Worm (Caenorhabditis elegans) whole organism, L4 larva: ENCODE data around the gene K08D12.4.
A peak's percentile ranks its signal among the peaks of the same experiment; 100 is the strongest.

Experiments
- F10B5.3 ChIP-seq: sonication (generic microtip); optimal IDR thresholded peaks from 2 replicates; lab custom pipeline; 2016; ENCODE audit warnings: mild to moderate bottlenecking, missing genetic modification characterization, missing compliant biosample characterization
- R02D3.7 ChIP-seq: fragments of 150-350 bp; sonication (generic microtip); optimal IDR thresholded peaks from 3 replicates; lab custom pipeline; 2014; ENCODE audit warnings: missing biosample characterization, missing genetic modification characterization
- T26A8.4 ChIP-seq: fragments of 200-800 bp; sonication (Bioruptor generic); IDR thresholded peaks from 2 replicates; pipeline ENCODE4 v1.3.6; 2022; ENCODE audit warnings: missing genetic modification characterization, missing compliant biosample characterization
- Y105C5A.15 ChIP-seq: fragments of 200-800 bp; sonication (Bioruptor generic); IDR thresholded peaks from 2 replicates; pipeline ENCODE4 v1.3.6; 2022; ENCODE audit warnings: missing genetic modification characterization, missing compliant biosample characterization
- Y48G9A.11 ChIP-seq: fragments of 200-800 bp; sonication (Bioruptor generic); IDR thresholded peaks from 2 replicates; pipeline ENCODE4 v1.3.6; 2022; ENCODE audit warnings: missing genetic modification reagents, missing genetic modification characterization, missing compliant biosample characterization
- Y75B8A.6 ChIP-seq: fragments of 200-800 bp; sonication (Bioruptor generic); IDR thresholded peaks from 2 replicates; pipeline ENCODE4 v1.3.6; 2022; ENCODE audit warnings: missing genetic modification reagents, missing genetic modification characterization, missing compliant biosample characterization
- ZK546.5 ChIP-seq, 2 experiments: sonication (generic microtip); optimal IDR thresholded peaks; 2 replicates each; lab custom pipeline; 2017; ENCODE audit warnings: missing biosample characterization in 2 of 2, missing genetic modification characterization in 2 of 2
- aha-1 ChIP-seq: fragments of 150-350 bp; peaks from one replicate; lab custom pipeline; 2014; ENCODE audit warnings: missing biosample characterization, missing genetic modification characterization
- ama-1 ChIP-seq: fragments of 150-350 bp; optimal IDR thresholded peaks from 2 replicates; lab custom pipeline; 2014; ENCODE audit warnings: inconsistent platforms, mixed read lengths
- arid-1 ChIP-seq: fragments of 200-800 bp; sonication (Bioruptor generic); conservative IDR thresholded peaks from 2 replicates; pipeline ENCODE4 v1.3.6; 2022; ENCODE audit warnings: missing genetic modification reagents, missing genetic modification characterization, missing compliant biosample characterization
- attf-4 ChIP-seq: sonication (generic microtip); optimal IDR thresholded peaks from 3 replicates; lab custom pipeline; 2017; ENCODE audit warnings: missing biosample characterization, missing genetic modification characterization
- ceh-28 ChIP-seq: fragments of 150-350 bp; optimal IDR thresholded peaks from 2 replicates; lab custom pipeline; 2014; ENCODE audit warnings: missing biosample characterization, missing genetic modification reagents, missing genetic modification characterization
- ceh-32 ChIP-seq: sonication (generic microtip); optimal IDR thresholded peaks from 2 replicates; lab custom pipeline; 2016; ENCODE audit warnings: mild to moderate bottlenecking, missing genetic modification characterization, missing compliant biosample characterization; ENCODE audit not compliant: poor library complexity
- ceh-82 ChIP-seq: sonication (generic microtip); optimal IDR thresholded peaks from 2 replicates; lab custom pipeline; 2017; ENCODE audit warnings: missing biosample characterization, missing genetic modification characterization
- cey-2 ChIP-seq: sonication (generic microtip); optimal IDR thresholded peaks from 3 replicates; lab custom pipeline; 2017; ENCODE audit warnings: missing genetic modification characterization, mild to moderate bottlenecking, missing compliant biosample characterization, antibody characterized with exemption, borderline replicate concordance; ENCODE audit not compliant: insufficient read depth
- dmd-8 ChIP-seq: fragments of 200-800 bp; sonication (Bioruptor generic); IDR thresholded peaks from 2 replicates; pipeline ENCODE4 v1.3.6; 2022; ENCODE audit warnings: missing genetic modification characterization, missing compliant biosample characterization
- dve-1 ChIP-seq: sonication (generic microtip); optimal IDR thresholded peaks from 2 replicates; lab custom pipeline; 2017; ENCODE audit warnings: antibody characterized with exemption, mild to moderate bottlenecking, missing genetic modification characterization, missing compliant biosample characterization; ENCODE audit not compliant: insufficient read depth
- fkh-10 ChIP-seq: fragments of 150-350 bp; optimal IDR thresholded peaks from 2 replicates; lab custom pipeline; 2014; ENCODE audit warnings: missing biosample characterization, missing genetic modification reagents, missing genetic modification characterization
- hlh-11 ChIP-seq: fragments of 200-800 bp; sonication (Bioruptor generic); optimal IDR thresholded peaks from 2 replicates; lab custom pipeline; 2018; ENCODE audit warnings: mild to moderate bottlenecking, missing genetic modification characterization, missing compliant biosample characterization
- lin-29 ChIP-seq: fragments of 200-800 bp; sonication (Bioruptor generic); IDR thresholded peaks from 2 replicates; pipeline ENCODE4 v1.3.6; 2022; ENCODE audit warnings: missing genetic modification reagents, missing genetic modification characterization, missing compliant biosample characterization
- lir-3 ChIP-seq: sonication (generic microtip); optimal IDR thresholded peaks from 2 replicates; lab custom pipeline; 2016; ENCODE audit warnings: mild to moderate bottlenecking, missing genetic modification characterization, missing compliant biosample characterization
- mdt-29 ChIP-seq: fragments of 200-800 bp; sonication (Bioruptor generic); IDR thresholded peaks from 2 replicates; pipeline ENCODE4 v1.3.6; 2022; ENCODE audit warnings: missing genetic modification reagents, missing genetic modification characterization, missing compliant biosample characterization
- nhr-10 ChIP-seq: fragments of 150-350 bp; optimal IDR thresholded peaks from 2 replicates; lab custom pipeline; 2014; ENCODE audit warnings: missing biosample characterization, missing genetic modification characterization
- nhr-102 ChIP-seq: sonication (generic microtip); optimal IDR thresholded peaks from 2 replicates; lab custom pipeline; 2016; ENCODE audit warnings: mild to moderate bottlenecking, missing genetic modification characterization, moderate library complexity, missing compliant biosample characterization
- nhr-25 ChIP-seq: sonication (generic microtip); optimal IDR thresholded peaks from 2 replicates; lab custom pipeline; 2017; ENCODE audit warnings: missing genetic modification characterization, mild to moderate bottlenecking, missing compliant biosample characterization, antibody characterized with exemption, moderate library complexity, borderline replicate concordance; ENCODE audit not compliant: insufficient read depth
- nhr-76 ChIP-seq: fragments of 150-350 bp; optimal IDR thresholded peaks from 2 replicates; lab custom pipeline; 2014; ENCODE audit warnings: missing biosample characterization, missing genetic modification characterization
- nhr-77 ChIP-seq: fragments of 150-350 bp; optimal IDR thresholded peaks from 2 replicates; lab custom pipeline; 2014; ENCODE audit warnings: missing biosample characterization, missing genetic modification characterization
- pqm-1 ChIP-seq: sonication (generic microtip); optimal IDR thresholded peaks from 2 replicates; lab custom pipeline; 2017; ENCODE audit warnings: missing biosample characterization, missing genetic modification characterization
- saeg-2 ChIP-seq: fragments of 200-800 bp; sonication (Bioruptor generic); IDR thresholded peaks from 2 replicates; pipeline ENCODE4 v1.3.6; 2022; ENCODE audit warnings: missing genetic modification reagents, missing genetic modification characterization, missing compliant biosample characterization
- tag-97 ChIP-seq: fragments of 200-800 bp; sonication (Bioruptor generic); IDR thresholded peaks from 2 replicates; pipeline ENCODE4 v1.3.6; 2022; ENCODE audit warnings: missing genetic modification characterization, missing compliant biosample characterization
- unc-39 ChIP-seq: sonication (generic microtip); optimal IDR thresholded peaks from 2 replicates; lab custom pipeline; 2017; ENCODE audit warnings: missing biosample characterization, missing genetic modification characterization
- unc-62 ChIP-seq, 3 experiments: fragments of 150-350 bp in 1 of 3; sonication (generic microtip); optimal IDR thresholded peaks in 2 of 3; peaks in 1 of 3; 1 replicate in 1 of 3; 2 replicates in 2 of 3; lab custom pipeline; 2014 to 2017; ENCODE audit warnings: missing biosample characterization in 3 of 3, missing genetic modification characterization in 3 of 3, missing genetic modification reagents in 3 of 3, missing genotype in 1 of 3
- vab-7 ChIP-seq: fragments of 200-800 bp; sonication (Bioruptor generic); IDR thresholded peaks from 2 replicates; pipeline ENCODE4 v1.3.6; 2022; ENCODE audit warnings: missing genetic modification reagents, missing genetic modification characterization, missing compliant biosample characterization
- zag-1 ChIP-seq: fragments of 150-350 bp; optimal IDR thresholded peaks from 2 replicates; lab custom pipeline; 2014; ENCODE audit warnings: missing biosample characterization, missing genetic modification characterization
- zip-2 ChIP-seq: fragments of 150-350 bp; optimal IDR thresholded peaks from 2 replicates; lab custom pipeline; 2014; ENCODE audit warnings: missing biosample characterization, missing genetic modification characterization
- ztf-11 ChIP-seq: fragments of 150-350 bp; optimal IDR thresholded peaks from 2 replicates; lab custom pipeline; 2014; ENCODE audit warnings: missing biosample characterization, missing genetic modification characterization

Gene K08D12.4

ce11 chrIV:1659045-1659741, 47.9 kb upstream of the K08D12.4 start, which contains the start of gene rps-28 (continued):
- peak; percentile 98 for TF ChIP-seq dve-1
- no peak for TF ChIP-seq ztf-11 (tag; lab: Kevin White, UChicago)
- peak; percentile 98 for TF ChIP-seq nhr-77
- TF ChIP-seq ceh-82: no peak
- TF ChIP-seq nhr-10 (tag; lab: Kevin White, UChicago): peak; percentile 37
- TF ChIP-seq cey-2 (tag; lab: Kevin White, UChicago): no peak
- peak; percentile 63 for TF ChIP-seq pqm-1 (tag; lab: Kevin White, UChicago)
- no peak for TF ChIP-seq Y105C5A.15 (GFP tag; lab: Robert Waterston, UW)
- TF ChIP-seq R02D3.7: peak; percentile 35
- TF ChIP-seq zag-1 (tag; lab: Kevin White, UChicago): peak; percentile 19
- TF ChIP-seq dmd-8 (GFP tag; lab: Robert Waterston, UW): 0 out of 2 replicates have a peak, but pooled peaks have one; percentile 17
- peak; percentile 72 for TF ChIP-seq ceh-28 (tag; lab: Kevin White, UChicago)
- peak; percentile 84 for TF ChIP-seq ama-1 (lab: Kevin White, UChicago)
- TF ChIP-seq ceh-32: no peak
- peak; percentile 89 for TF ChIP-seq lin-29
- peak; percentile 62; the same call in 1 of the 2 replicates for TF ChIP-seq saeg-2 (GFP tag; lab: Robert Waterston, UW)
- TF ChIP-seq nhr-102 (tag; lab: Kevin White, UChicago): peak; percentile 87
- TF ChIP-seq F10B5.3 (tag; lab: Kevin White, UChicago): no peak

- TF ChIP-seq unc-39 (tag; lab: Kevin White, UChicago) (no peak), aha-1 (tag; lab: Kevin White, UChicago) (peak; percentile 28), nhr-25 (tag; lab: Kevin White, UChicago) (no peak), vab-7 (GFP tag; lab: Robert Waterston, UW) (0 out of 2 replicates have a peak, but pooled peaks have one; percentile 29), Y75B8A.6 (GFP tag; lab: Robert Waterston, UW) (0 out of 2 replicates have a peak, but pooled peaks have one; percentile 10), mdt-29 (GFP tag; lab: Robert Waterston, UW) (0 out of 2 replicates have a peak, but pooled peaks have one; percentile 47), zip-2 (tag; lab: Kevin White, UChicago) (no peak), arid-1 (GFP tag; lab: Robert Waterston, UW) (0 out of 2 replicates have a peak, but pooled peaks have one; percentile 7), zag-1 (tag; lab: Kevin White, UChicago) (no peak), lir-3 (tag; lab: Kevin White, UChicago) (no peak), T26A8.4 (GFP tag; lab: Robert Waterston, UW) (no peak), hlh-11 (tag; lab: Kevin White, UChicago) (no peak), Y48G9A.11 (peak; percentile 56; the same call in 1 of the 2 replicates), fkh-10 (GFP tag; lab: Kevin White, UChicago) (no peak)
These were observed 47.1 kb upstream of the K08D12.4 start, which contains the start of gene Y41D4B.4 for ce11 chrIV:1659978-1660377. TSS of gene Y41D4B.4 (plus strand) at chrIV:1660110.

ce11 chrIV:1660735-1661134, 46.4 kb upstream of the K08D12.4 start:
- TF ChIP-seq nhr-76 (tag; lab: Kevin White, UChicago) (no peak), unc-62 (GFP tag; optimal IDR thresholded peaks at IDR 0.05 in 1 of 2; lab: Kevin White, UChicago) (peak in 1 of 2 experiments; percentile 76), unc-62 (tag; optimal IDR thresholded peaks at IDR 0.05; lab: Kevin White, UChicago) (no peak)

ce11 chrIV:1662872-1663271, 44.2 kb upstream of the K08D12.4 start:
- TF ChIP-seq ceh-32: no peak
- peak in 1 of 2 experiments; percentile 65 for TF ChIP-seq unc-62 (GFP tag; optimal IDR thresholded peaks at IDR 0.05 in 1 of 2; lab: Kevin White, UChicago)
- TF ChIP-seq unc-62 (tag; optimal IDR thresholded peaks at IDR 0.05; lab: Kevin White, UChicago): no peak
- TF ChIP-seq tag-97 (GFP tag; lab: Robert Waterston, UW): no peak
- TF ChIP-seq nhr-77: no peak
- TF ChIP-seq ZK546.5 (tag; optimal IDR thresholded peaks at IDR 0.05; lab: Kevin White, UChicago): no peak
- TF ChIP-seq Y75B8A.6 (GFP tag; lab: Robert Waterston, UW): no peak
- TF ChIP-seq attf-4 (tag; lab: Kevin White, UChicago): no peak
- TF ChIP-seq aha-1 (tag; lab: Kevin White, UChicago): peak; percentile 65
